Fruit fly (Drosophila melanogaster) whole organism, embryonic: ENCODE data around the gene Dok.

ENCODE experiments used
- Adf1 ChIP-seq: fragments of 200-800 bp; sonication (Bioruptor generic); IDR thresholded peaks from 2 replicates; pipeline ENCODE4 v1.3.6; 2022; ENCODE audit warnings: missing biosample characterization, missing genetic modification characterization
- CG10565 ChIP-seq: fragments of 200-800 bp; sonication (Bioruptor generic); optimal IDR thresholded peaks from 3 replicates; lab custom pipeline; 2016; ENCODE audit warnings: missing biosample characterization, mild to moderate bottlenecking, missing genetic modification characterization
- CG11398 ChIP-seq: fragments of 200-800 bp; sonication (Bioruptor generic); optimal IDR thresholded peaks from 2 replicates; lab custom pipeline; 2016; ENCODE audit warnings: missing biosample characterization, missing genetic modification characterization
- CG13296 ChIP-seq: fragments of 200-800 bp; sonication (Bioruptor generic); optimal IDR thresholded peaks from 3 replicates; lab custom pipeline; 2018; ENCODE audit warnings: missing biosample characterization, mild to moderate bottlenecking, missing genetic modification characterization
- CG13424 ChIP-seq: fragments of 200-800 bp; sonication (Bioruptor generic); optimal IDR thresholded peaks from 2 replicates; lab custom pipeline; 2019; ENCODE audit warnings: missing biosample characterization, mild to moderate bottlenecking, missing genetic modification characterization, moderate library complexity
- CG14710 ChIP-seq: fragments of 200-800 bp; sonication (Bioruptor generic); optimal IDR thresholded peaks from 3 replicates; lab custom pipeline; 2019; ENCODE audit warnings: missing biosample characterization, mild to moderate bottlenecking, missing genetic modification characterization, moderate library complexity
- CG15479 ChIP-seq: fragments of 200-800 bp; sonication (Bioruptor generic); optimal IDR thresholded peaks from 3 replicates; lab custom pipeline; 2019; ENCODE audit warnings: missing biosample characterization, mild to moderate bottlenecking, missing genetic modification characterization, moderate library complexity
- CG18599 ChIP-seq: fragments of 200-800 bp; sonication (Bioruptor generic); optimal IDR thresholded peaks from 3 replicates; lab custom pipeline; 2017; ENCODE audit warnings: missing biosample characterization, missing genetic modification characterization, mild to moderate bottlenecking, moderate library complexity, missing genetic modification reagents
- CG34376 ChIP-seq: fragments of 200-800 bp; sonication (Bioruptor generic); optimal IDR thresholded peaks from 2 replicates; lab custom pipeline; 2018; ENCODE audit warnings: missing biosample characterization, mild to moderate bottlenecking, missing genetic modification characterization
- CG4730 ChIP-seq: fragments of 200-800 bp; sonication (Bioruptor generic); IDR thresholded peaks from 2 replicates; pipeline ENCODE4 v1.3.6; 2022; ENCODE audit warnings: missing biosample characterization, missing genetic modification characterization
- CG6254 ChIP-seq: fragments of 200-800 bp; sonication (Bioruptor generic); optimal IDR thresholded peaks from 3 replicates; lab custom pipeline; 2017; ENCODE audit warnings: mild to moderate bottlenecking, missing biosample characterization, missing genetic modification reagents, missing genetic modification characterization
- CG8944 ChIP-seq: fragments of 200-800 bp; sonication (Bioruptor generic); optimal IDR thresholded peaks from 3 replicates; lab custom pipeline; 2016; ENCODE audit warnings: missing biosample characterization, missing genetic modification characterization
- CG9797 ChIP-seq: fragments of 200-800 bp; sonication (Bioruptor generic); optimal IDR thresholded peaks from 3 replicates; lab custom pipeline; 2018; ENCODE audit warnings: missing biosample characterization, mild to moderate bottlenecking, missing genetic modification characterization
- CG9932 ChIP-seq: fragments of 200-800 bp; sonication (Bioruptor generic); IDR thresholded peaks from 2 replicates; pipeline ENCODE4 v1.3.6; 2022; ENCODE audit warnings: missing biosample characterization, missing genetic modification characterization
- Chrac-16 ChIP-seq: fragments of 200-800 bp; sonication (Bioruptor generic); optimal IDR thresholded peaks from 3 replicates; lab custom pipeline; 2016; ENCODE audit warnings: missing biosample characterization, missing genetic modification characterization
- D19B ChIP-seq: fragments of 200-800 bp; sonication (Bioruptor generic); optimal IDR thresholded peaks from 2 replicates; lab custom pipeline; 2017; ENCODE audit warnings: missing biosample characterization, mild to moderate bottlenecking, missing genetic modification characterization
- Dek ChIP-seq: fragments of 200-800 bp; sonication (Bioruptor generic); optimal IDR thresholded peaks from 3 replicates; lab custom pipeline; 2019; ENCODE audit warnings: missing biosample characterization, mild to moderate bottlenecking, missing genetic modification characterization, moderate library complexity
- Dip2 ChIP-seq: fragments of 200-800 bp; sonication (Bioruptor generic); IDR thresholded peaks from 2 replicates; pipeline ENCODE4 v1.3.6; 2022; ENCODE audit warnings: missing biosample characterization, missing genetic modification characterization
- E2f1 ChIP-seq: fragments of 200-800 bp; sonication (Bioruptor generic); IDR thresholded peaks from 2 replicates; pipeline ENCODE4 v1.3.6; 2022; ENCODE audit warnings: missing biosample characterization, missing genetic modification characterization
- Gsc ChIP-seq: fragments of 200-800 bp; sonication (Bioruptor generic); IDR thresholded peaks from 2 replicates; pipeline ENCODE4 v1.3.6; 2022; ENCODE audit warnings: missing biosample characterization, missing genetic modification characterization
- HLH4C ChIP-seq: fragments of 200-800 bp; sonication (Bioruptor generic); IDR thresholded peaks from 3 replicates; pipeline ENCODE4 v1.3.6; 2022; ENCODE audit warnings: missing biosample characterization, missing genetic modification characterization; ENCODE audit not compliant: partially characterized antibody
- Hey ChIP-seq: fragments of 200-800 bp; sonication (Bioruptor generic); optimal IDR thresholded peaks from 3 replicates; lab custom pipeline; 2018; ENCODE audit warnings: missing biosample characterization, mild to moderate bottlenecking, missing genetic modification characterization
- HmgZ ChIP-seq: fragments of 200-800 bp; sonication (Bioruptor generic); optimal IDR thresholded peaks from 2 replicates; lab custom pipeline; 2018; ENCODE audit warnings: missing biosample characterization, mild to moderate bottlenecking, missing genetic modification characterization
- Jarid2 ChIP-seq: fragments of 200-800 bp; sonication (Bioruptor generic); optimal IDR thresholded peaks from 3 replicates; lab custom pipeline; 2017; ENCODE audit warnings: mild to moderate bottlenecking, missing biosample characterization, missing genetic modification reagents, missing genetic modification characterization
- Lim3 ChIP-seq: fragments of 200-800 bp; sonication (Bioruptor generic); IDR thresholded peaks from 2 replicates; pipeline ENCODE4 v1.3.6; 2022; ENCODE audit warnings: missing biosample characterization, missing genetic modification characterization
- Max ChIP-seq: fragments of 200-800 bp; sonication (Bioruptor generic); optimal IDR thresholded peaks from 2 replicates; lab custom pipeline; 2016; ENCODE audit warnings: missing biosample characterization, mild to moderate bottlenecking, missing genetic modification characterization
- NC2α ChIP-seq: fragments of 200-800 bp; sonication (Bioruptor generic); optimal IDR thresholded peaks from 2 replicates; lab custom pipeline; 2016; ENCODE audit warnings: missing biosample characterization, missing genetic modification characterization
- Rfx ChIP-seq: fragments of 200-800 bp; sonication (Bioruptor generic); IDR thresholded peaks from 2 replicates; pipeline ENCODE4 v1.3.6; 2022; ENCODE audit warnings: missing biosample characterization, missing genetic modification characterization
- Trl ChIP-seq, 3 experiments: fragments of >200 bp in 2 of 3; fragments of 200-800 bp in 1 of 3; sonication (Bioruptor generic) in 1 of 3; optimal IDR thresholded peaks; 2 replicates in 1 of 3; 3 replicates in 2 of 3; lab custom pipeline; 2016 to 2017; ENCODE audit warnings: missing biosample characterization in 1 of 3, missing genetic modification characterization in 1 of 3
- Xrp1 ChIP-seq: fragments of 200-800 bp; sonication (Bioruptor generic); IDR thresholded peaks from 2 replicates; pipeline ENCODE4 v1.3.6; 2022; ENCODE audit warnings: missing biosample characterization, missing genetic modification characterization
- br ChIP-seq: fragments of >200 bp; optimal IDR thresholded peaks from 2 replicates; lab custom pipeline; 2017
- cato ChIP-seq: fragments of 200-800 bp; sonication (Bioruptor generic); optimal IDR thresholded peaks from 2 replicates; lab custom pipeline; 2016; ENCODE audit warnings: missing biosample characterization, missing genetic modification characterization, borderline replicate concordance
- caup ChIP-seq: fragments of 200-800 bp; sonication (Bioruptor generic); optimal IDR thresholded peaks from 3 replicates; lab custom pipeline; 2017; ENCODE audit warnings: missing biosample characterization, mild to moderate bottlenecking, missing genetic modification characterization, moderate library complexity; ENCODE audit not compliant: severe bottlenecking
- chinmo ChIP-seq: fragments of 200-800 bp; sonication (Bioruptor generic); IDR thresholded peaks from 4 replicates; pipeline ENCODE4 v1.3.6; 2022; ENCODE audit warnings: missing biosample characterization, missing genetic modification characterization; ENCODE audit not compliant: partially characterized antibody
- crp ChIP-seq, 2 experiments: fragments of 200-800 bp; sonication (Bioruptor generic); optimal IDR thresholded peaks; 2 replicates in 1 of 2; 3 replicates in 1 of 2; lab custom pipeline; 2017; ENCODE audit warnings: missing biosample characterization in 2 of 2, missing genetic modification characterization in 2 of 2, mild to moderate bottlenecking in 1 of 2, moderate library complexity in 1 of 2
- cwo ChIP-seq: fragments of 200-800 bp; sonication (Bioruptor generic); optimal IDR thresholded peaks from 3 replicates; lab custom pipeline; 2017; ENCODE audit warnings: missing biosample characterization, missing genetic modification characterization, mild to moderate bottlenecking, moderate library complexity, missing genetic modification reagents
- eyg ChIP-seq: fragments of 200-800 bp; sonication (Bioruptor generic); optimal IDR thresholded peaks from 3 replicates; lab custom pipeline; 2016; ENCODE audit warnings: missing biosample characterization, missing genetic modification characterization
- fd102C ChIP-seq: fragments of 200-800 bp; sonication (Bioruptor generic); optimal IDR thresholded peaks from 2 replicates; lab custom pipeline; 2018; ENCODE audit warnings: missing biosample characterization, mild to moderate bottlenecking, missing genetic modification characterization, moderate library complexity
- fd64A ChIP-seq: fragments of 200-800 bp; sonication (Bioruptor generic); optimal IDR thresholded peaks from 3 replicates; lab custom pipeline; 2018; ENCODE audit warnings: missing biosample characterization, mild to moderate bottlenecking, missing genetic modification characterization
- ftz-f1 ChIP-seq: fragments of 200-800 bp; sonication (Bioruptor generic); optimal IDR thresholded peaks from 2 replicates; lab custom pipeline; 2016; ENCODE audit warnings: missing biosample characterization, missing genetic modification characterization
- her ChIP-seq: fragments of 200-800 bp; sonication (Bioruptor generic); optimal IDR thresholded peaks from 2 replicates; lab custom pipeline; 2016; ENCODE audit warnings: missing biosample characterization, missing genetic modification characterization
- ind ChIP-seq: fragments of 200-800 bp; sonication (Bioruptor generic); optimal IDR thresholded peaks from 3 replicates; lab custom pipeline; 2016; ENCODE audit warnings: missing biosample characterization, missing genetic modification characterization
- knrl ChIP-seq: fragments of 200-800 bp; sonication (Bioruptor generic); IDR thresholded peaks from 3 replicates; pipeline ENCODE4 v1.3.6; 2022; ENCODE audit warnings: missing biosample characterization, missing genetic modification characterization; ENCODE audit not compliant: partially characterized antibody
- luna ChIP-seq: fragments of 200-800 bp; sonication (Bioruptor generic); optimal IDR thresholded peaks from 2 replicates; lab custom pipeline; 2016; ENCODE audit warnings: missing biosample characterization, missing genetic modification characterization
- maf-S ChIP-seq: fragments of 200-800 bp; sonication (Bioruptor generic); optimal IDR thresholded peaks from 2 replicates; lab custom pipeline; 2016; ENCODE audit warnings: missing biosample characterization, missing genetic modification characterization
- oc ChIP-seq: fragments of 200-800 bp; sonication (Bioruptor generic); optimal IDR thresholded peaks from 2 replicates; lab custom pipeline; 2018; ENCODE audit warnings: missing biosample characterization, mild to moderate bottlenecking, missing genetic modification characterization, moderate library complexity
- ranshi ChIP-seq: fragments of 200-800 bp; sonication (Bioruptor generic); IDR thresholded peaks from 2 replicates; pipeline ENCODE4 v1.3.6; 2022; ENCODE audit warnings: missing biosample characterization, missing genetic modification characterization
- ro ChIP-seq: fragments of 200-800 bp; sonication (Bioruptor generic); IDR thresholded peaks from 2 replicates; pipeline ENCODE4 v1.3.6; 2022; ENCODE audit warnings: missing biosample characterization, missing genetic modification characterization
- sens-2 ChIP-seq: fragments of 200-800 bp; sonication (Bioruptor generic); IDR thresholded peaks from 2 replicates; pipeline ENCODE4 v1.3.6; 2022; ENCODE audit warnings: missing biosample characterization, missing genetic modification characterization
- vvl ChIP-seq: fragments of 200-800 bp; sonication (Bioruptor generic); IDR thresholded peaks from 2 replicates; pipeline ENCODE4 v1.3.6; 2022; ENCODE audit warnings: missing biosample characterization, missing genetic modification characterization
- zfh2 ChIP-seq: fragments of 200-800 bp; sonication (Bioruptor generic); optimal IDR thresholded peaks from 2 replicates; lab custom pipeline; 2016; ENCODE audit warnings: missing biosample characterization, missing genetic modification characterization

Dok gene

DNA sequence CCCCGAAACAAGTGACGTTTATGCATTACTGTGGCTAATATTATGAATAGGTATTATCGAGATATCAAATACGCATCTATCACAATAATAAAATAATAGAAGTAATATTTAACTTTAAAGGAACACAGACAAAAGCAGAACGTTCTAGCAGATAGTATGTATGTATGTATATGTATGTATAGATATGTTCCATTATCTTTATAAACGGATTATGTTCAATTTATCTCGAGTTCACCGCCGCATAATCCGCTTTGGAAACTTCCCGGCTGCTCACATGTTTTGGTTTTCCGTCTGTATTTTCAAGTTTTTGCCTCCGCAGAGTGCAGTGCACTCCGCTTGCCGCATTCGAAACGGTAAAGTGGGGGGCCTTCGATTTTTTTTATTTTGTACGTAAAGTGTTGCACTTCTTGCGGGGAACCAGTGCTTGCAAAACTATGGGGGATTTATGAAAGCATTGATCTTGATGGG lies 11.5 kb downstream of the Dok start:
- TF ChIP-seq CG9932 (GFP tag; lab: Robert Waterston, UW): no peak
- TF ChIP-seq Rfx (GFP tag; lab: Robert Waterston, UW): no peak
- no peak for TF ChIP-seq Jarid2 (GFP tag; lab: Kevin White, UChicago)
- TF ChIP-seq Gsc (GFP tag; lab: Robert Waterston, UW): no peak
- TF ChIP-seq maf-S: no peak
- TF ChIP-seq ftz-f1 (GFP tag; lab: Kevin White, UChicago): no peak
- TF ChIP-seq caup (GFP tag; lab: Kevin White, UChicago): no peak
- TF ChIP-seq ranshi: no peak
- TF ChIP-seq chinmo (GFP tag; lab: Robert Waterston, UW): no peak
- TF ChIP-seq CG11398: no peak
- no peak for TF ChIP-seq Trl (optimal IDR thresholded peaks at IDR 0.05; lab: Kevin White, UChicago)
- no peak for TF ChIP-seq Trl (GFP tag; optimal IDR thresholded peaks at IDR 0.05; lab: Kevin White, UChicago)
- no peak for TF ChIP-seq CG4730 (GFP tag; lab: Robert Waterston, UW)
- no peak for TF ChIP-seq fd64A
- TF ChIP-seq CG13424: peak; percentile 56
- TF ChIP-seq CG10565: no peak
- TF ChIP-seq Hey (tag; lab: Kevin White, UChicago): no peak
- TF ChIP-seq sens-2: peak; percentile 19
- TF ChIP-seq fd102C (GFP tag; lab: Kevin White, UChicago): no peak
- no peak for TF ChIP-seq D19B (GFP tag; lab: Kevin White, UChicago)
- TF ChIP-seq br (lab: Kevin White, UChicago): no peak
- TF ChIP-seq NC2α (GFP tag; lab: Kevin White, UChicago): no peak
- TF ChIP-seq eyg (GFP tag; lab: Kevin White, UChicago): no peak
- TF ChIP-seq Xrp1 (GFP tag; lab: Robert Waterston, UW): peak; percentile 66
- TF ChIP-seq vvl: no peak
- no peak for TF ChIP-seq zfh2 (GFP tag; lab: Kevin White, UChicago)
- TF ChIP-seq knrl (GFP tag; lab: Robert Waterston, UW): no peak
- TF ChIP-seq luna (GFP tag; lab: Kevin White, UChicago): no peak
- no peak for TF ChIP-seq CG15479 (GFP tag; lab: Kevin White, UChicago)
- TF ChIP-seq CG8944 (GFP tag; lab: Kevin White, UChicago): no peak
- TF ChIP-seq CG6254 (GFP tag; lab: Kevin White, UChicago): peak; percentile 24
- TF ChIP-seq CG9797: no peak
- TF ChIP-seq CG18599: peak; percentile 4
- no peak for TF ChIP-seq crp (GFP tag; optimal IDR thresholded peaks at IDR 0.05; lab: Kevin White, UChicago)
- no peak for TF ChIP-seq HmgZ (tag; lab: Kevin White, UChicago)
- TF ChIP-seq ind: no peak
- no peak for TF ChIP-seq cato (GFP tag; lab: Kevin White, UChicago)
- TF ChIP-seq oc: peak; percentile 68
- no peak for TF ChIP-seq Lim3 (GFP tag; lab: Robert Waterston, UW)
- no peak for TF ChIP-seq CG34376 (GFP tag; lab: Kevin White, UChicago)
- TF ChIP-seq Adf1: no peak
- TF ChIP-seq ro (GFP tag; lab: Robert Waterston, UW): no peak
- peak; percentile 46 for TF ChIP-seq CG14710 (tag; lab: Kevin White, UChicago)
- no peak for TF ChIP-seq CG13296
- TF ChIP-seq her (GFP tag; lab: Kevin White, UChicago): no peak
- TF ChIP-seq E2f1 (GFP tag; lab: Robert Waterston, UW): no peak
- TF ChIP-seq Dek (tag; lab: Kevin White, UChicago): no peak
- no peak for TF ChIP-seq HLH4C (GFP tag; lab: Robert Waterston, UW)
- no peak for TF ChIP-seq Max (GFP tag; lab: Kevin White, UChicago)
- TF ChIP-seq Chrac-16 (GFP tag; lab: Kevin White, UChicago): no peak
- TF ChIP-seq Dip2 (GFP tag; lab: Robert Waterston, UW): no peak
- TF ChIP-seq cwo (GFP tag; lab: Kevin White, UChicago): no peak
